Worm (Caenorhabditis elegans): Measurements from ENCODE around the gene thk-1.

- no peak for TF ChIP-seq him-1 (tag; optimal IDR thresholded peaks at IDR 0.05)
- TF ChIP-seq dao-5 (tag; optimal IDR thresholded peaks at IDR 0.05), result no peak
These were observed 3.0 kb upstream of the thk-1 start, which contains the start of gene rad-51 for ce11 chrIV:10284194-10284910.

Measured in whole organism, L4/young adult.